Worm (Caenorhabditis elegans): Measurements from ENCODE around the gene F44E7.5.

Gene F44E7.5

DNA sequence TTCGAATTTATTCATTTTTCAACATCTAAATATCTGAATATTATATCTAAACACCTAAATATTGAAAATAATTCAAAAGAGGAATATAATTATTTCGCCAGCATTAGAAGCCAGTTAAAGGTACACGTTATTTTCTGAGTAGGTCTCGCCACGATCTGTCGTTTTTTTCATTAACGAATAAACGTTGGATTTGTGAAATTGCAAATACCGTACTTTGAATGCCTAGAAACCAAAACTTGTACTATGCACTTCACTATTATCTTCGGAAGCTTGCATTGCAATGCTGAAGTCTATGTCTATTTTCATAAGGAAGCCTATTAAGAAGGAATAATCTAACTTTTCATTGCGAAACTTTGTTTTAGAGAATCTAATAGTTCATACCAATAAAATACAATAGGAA is 8.2 kb downstream of the F44E7.5 start:
- TF ChIP-seq flh-1 (GFP tag; optimal IDR thresholded peaks at IDR 0.05) (no peak), bed-3 (GFP tag; optimal IDR thresholded peaks at IDR 0.05) (no peak), nhr-2 (tag; optimal IDR thresholded peaks at IDR 0.05) (no peak), lin-13 (tag; optimal IDR thresholded peaks at IDR 0.05) (no peak), unc-62 (GFP tag; optimal IDR thresholded peaks at IDR 0.05) (no peak), mls-2 (tag; optimal IDR thresholded peaks at IDR 0.05) (no peak), lin-32 (GFP tag; optimal IDR thresholded peaks at IDR 0.05) (no peak), ceh-83 (GFP tag; optimal IDR thresholded peaks at IDR 0.05) (no peak), hlh-1 (tag; optimal IDR thresholded peaks at IDR 0.05) (no peak)

DNA sequence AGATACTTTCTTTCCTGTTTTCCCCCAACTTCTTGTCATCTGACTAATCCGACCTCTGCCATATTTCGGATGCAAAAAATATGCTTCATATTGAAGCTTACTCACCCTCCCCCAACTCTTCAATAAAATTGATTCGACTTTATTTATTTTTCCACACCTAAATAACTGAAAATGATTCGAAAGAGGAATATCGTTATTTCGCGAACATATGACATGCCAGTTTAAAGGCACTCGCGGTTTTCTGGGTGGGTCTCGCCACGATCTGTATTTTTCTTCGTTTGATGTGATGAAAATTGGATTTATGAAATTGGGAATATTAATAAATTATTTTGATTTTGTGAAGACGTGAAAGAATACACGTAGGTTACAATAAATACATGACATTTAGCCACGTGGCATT is 9.1 kb downstream of the F44E7.5 start, which contains the start of gene F44E7.3:
Gene F44E7.3, plus strand, starts transcription at position 319 of the 400 bp plus-strand sequence.
- TF ChIP-seq snpc-4 (tag; optimal IDR thresholded peaks at IDR 0.05) (no peak), sptf-1 (tag; optimal IDR thresholded peaks at IDR 0.05) (no peak), ceh-83 (GFP tag; optimal IDR thresholded peaks at IDR 0.05) (no peak), lsy-2 (tag; optimal IDR thresholded peaks at IDR 0.05) (no peak), elt-1 (tag; optimal IDR thresholded peaks at IDR 0.05; ENCODE audit: borderline replicate concordance, insufficient read depth) (no peak)

DNA sequence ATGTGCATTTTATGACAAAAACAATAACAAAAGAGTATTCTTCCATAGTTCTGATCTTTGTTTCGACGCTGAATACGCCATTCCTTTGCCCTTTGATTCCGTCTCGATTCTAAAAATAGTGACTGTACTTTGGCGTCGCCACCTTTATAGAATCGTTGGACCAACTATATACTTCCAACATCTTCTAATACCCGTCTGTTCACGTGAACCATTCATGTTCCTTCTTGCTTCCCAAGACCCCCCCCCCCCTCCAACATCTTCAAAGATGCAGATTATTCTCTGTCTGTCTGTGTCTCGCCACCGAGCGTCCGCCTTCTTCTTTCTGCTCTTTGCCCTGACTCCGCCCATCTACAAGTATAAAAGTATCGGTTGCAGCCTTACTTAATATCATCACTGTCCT is 10.7 kb downstream of the F44E7.5 start:
- TF ChIP-seq nhr-237 (tag; optimal IDR thresholded peaks at IDR 0.05): no peak
- no peak for TF ChIP-seq sptf-1 (tag; optimal IDR thresholded peaks at IDR 0.05)
- no peak for TF ChIP-seq drap-1 (GFP tag; optimal IDR thresholded peaks at IDR 0.05)
- no peak for TF ChIP-seq nhr-28 (tag; optimal IDR thresholded peaks at IDR 0.05)
- TF ChIP-seq unc-62 (GFP tag; optimal IDR thresholded peaks at IDR 0.05): no peak

DNA sequence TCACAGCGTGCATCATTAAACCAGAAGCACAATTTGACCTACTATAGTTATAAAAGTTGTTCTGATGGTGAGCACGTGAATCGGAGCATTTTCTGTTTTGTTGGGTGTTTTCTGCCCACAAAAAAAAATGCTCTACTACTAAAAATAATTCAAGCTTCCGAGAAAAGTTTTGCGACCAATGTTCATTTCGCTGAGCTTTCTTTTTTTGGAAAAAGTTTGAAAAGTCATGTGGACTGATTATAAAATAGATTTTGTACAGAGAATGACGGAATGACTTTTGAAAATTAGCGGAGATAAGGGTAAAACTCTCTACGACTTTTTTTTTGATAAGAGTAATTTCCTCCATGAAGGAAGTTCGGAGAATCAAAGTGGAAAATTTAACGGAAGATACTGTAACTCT is 11.2 kb downstream of the F44E7.5 start:
- TF ChIP-seq unc-62 (GFP tag; optimal IDR thresholded peaks at IDR 0.05): no peak
- no peak for TF ChIP-seq ceh-83 (GFP tag; optimal IDR thresholded peaks at IDR 0.05)
- no peak for TF ChIP-seq blmp-1 (tag; optimal IDR thresholded peaks at IDR 0.05)
- TF ChIP-seq nhr-12 (tag; optimal IDR thresholded peaks at IDR 0.05): no peak
- no peak for TF ChIP-seq ztf-11 (tag; optimal IDR thresholded peaks at IDR 0.05)
- no peak for TF ChIP-seq cnd-1 (tag; optimal IDR thresholded peaks at IDR 0.05)
- no peak for TF ChIP-seq zip-8 (tag; optimal IDR thresholded peaks at IDR 0.05)
- no peak for TF ChIP-seq lin-32 (GFP tag; optimal IDR thresholded peaks at IDR 0.05)
- TF ChIP-seq tbx-8 (GFP tag; optimal IDR thresholded peaks at IDR 0.05): no peak
- no peak for TF ChIP-seq elt-1 (tag; optimal IDR thresholded peaks at IDR 0.05; ENCODE audit: borderline replicate concordance, insufficient read depth)

DNA sequence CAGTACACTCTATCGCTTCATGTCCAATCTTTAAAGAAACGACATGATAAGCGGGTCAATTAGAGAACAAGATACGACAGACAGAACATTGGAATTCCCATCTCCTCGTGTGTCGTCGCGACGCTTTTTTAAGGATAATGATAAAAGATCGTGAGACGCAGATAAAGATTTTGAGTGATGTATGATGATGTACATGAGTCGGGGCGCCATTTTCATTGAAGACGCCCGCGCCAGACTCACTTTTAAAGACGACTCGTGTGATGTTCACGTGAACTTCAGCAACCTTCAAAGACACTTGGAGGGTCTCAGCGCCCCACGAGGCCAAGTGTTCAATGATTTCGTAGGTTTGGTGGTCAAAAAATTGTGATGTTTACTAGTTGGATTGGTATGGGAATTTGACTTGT is 12.4 kb downstream of the F44E7.5 start:
- no peak for TF ChIP-seq zip-8 (tag; optimal IDR thresholded peaks at IDR 0.05)
- TF ChIP-seq M03D4.4 (tag; optimal IDR thresholded peaks at IDR 0.05): no peak
- no peak for TF ChIP-seq unc-62 (GFP tag; optimal IDR thresholded peaks at IDR 0.05)
- TF ChIP-seq hlh-1 (tag; optimal IDR thresholded peaks at IDR 0.05): no peak
- no peak for TF ChIP-seq lsy-2 (tag; optimal IDR thresholded peaks at IDR 0.05)
- TF ChIP-seq elt-1 (tag; optimal IDR thresholded peaks at IDR 0.05; ENCODE audit: borderline replicate concordance, insufficient read depth): no peak
- TF ChIP-seq ztf-11 (tag; optimal IDR thresholded peaks at IDR 0.05): no peak
- TF ChIP-seq snpc-4 (tag; optimal IDR thresholded peaks at IDR 0.05): no peak
- no peak for TF ChIP-seq ceh-83 (GFP tag; optimal IDR thresholded peaks at IDR 0.05)
- TF ChIP-seq pha-4 (tag; optimal IDR thresholded peaks at IDR 0.05): no peak
- no peak for TF ChIP-seq lin-13 (tag; optimal IDR thresholded peaks at IDR 0.05)
- TF ChIP-seq mab-5 (tag; optimal IDR thresholded peaks at IDR 0.05): no peak
- no peak for TF ChIP-seq drap-1 (GFP tag; optimal IDR thresholded peaks at IDR 0.05)
- TF ChIP-seq sem-2 (GFP tag; optimal IDR thresholded peaks at IDR 0.05): no peak
- no peak for TF ChIP-seq unc-39 (tag; optimal IDR thresholded peaks at IDR 0.05)
- TF ChIP-seq elt-3 (tag; optimal IDR thresholded peaks at IDR 0.05): no peak
- no peak for TF ChIP-seq ham-2 (GFP tag; optimal IDR thresholded peaks at IDR 0.05)
- TF ChIP-seq nhr-2 (tag; optimal IDR thresholded peaks at IDR 0.05): no peak
- no peak for TF ChIP-seq unc-120 (tag; optimal IDR thresholded peaks at IDR 0.05; ENCODE audit: poor library complexity, severe bottlenecking)
- TF ChIP-seq nhr-237 (tag; optimal IDR thresholded peaks at IDR 0.05): no peak

DNA sequence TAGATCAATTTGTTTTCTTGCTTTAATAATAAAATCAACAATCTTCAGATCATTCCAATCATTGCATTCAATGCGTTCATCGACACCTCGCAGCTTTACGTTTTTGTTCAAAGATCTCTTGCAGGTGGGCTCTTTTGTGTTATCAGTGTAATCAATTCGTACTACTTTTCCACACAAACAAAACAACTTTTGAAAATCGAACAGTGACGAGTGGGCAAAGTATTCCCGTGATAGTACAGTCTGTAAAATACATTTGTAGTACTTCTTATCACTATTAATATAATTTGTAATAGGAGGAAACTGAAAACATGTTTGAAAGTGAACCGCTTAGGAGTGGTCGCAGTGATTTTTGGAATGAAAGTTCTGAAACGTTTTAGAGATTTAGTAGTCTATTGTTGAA is 15.6 kb downstream of the F44E7.5 start, which contains the start of gene pgph-2:
Gene pgph-2, plus strand, starts transcription at position 47 of the 400 bp plus-strand sequence.
- no peak for TF ChIP-seq nhr-76 (tag; optimal IDR thresholded peaks at IDR 0.05)
- TF ChIP-seq nhr-28 (tag; optimal IDR thresholded peaks at IDR 0.05): no peak
- TF ChIP-seq ceh-39 (tag; optimal IDR thresholded peaks at IDR 0.05): no peak
- no peak for TF ChIP-seq bed-3 (GFP tag; optimal IDR thresholded peaks at IDR 0.05)
- no peak for TF ChIP-seq nhr-237 (tag; optimal IDR thresholded peaks at IDR 0.05)
- TF ChIP-seq elt-1 (tag; optimal IDR thresholded peaks at IDR 0.05; ENCODE audit: borderline replicate concordance, insufficient read depth): no peak
- no peak for TF ChIP-seq cnd-1 (tag; optimal IDR thresholded peaks at IDR 0.05)
